Worm (Caenorhabditis elegans) whole organism, L2 larva: ENCODE measurements around the gene C09B8.3.

Source experiments
- C34F6.9 ChIP-seq: fragments of 150-350 bp; optimal IDR thresholded peaks from 2 replicates; lab custom pipeline; 2014; ENCODE audit warnings: missing biosample characterization, missing genetic modification characterization
- F13H6.1 ChIP-seq: sonication (generic microtip); optimal IDR thresholded peaks from 2 replicates; lab custom pipeline; 2016; ENCODE audit warnings: missing genetic modification characterization, missing compliant biosample characterization
- R02D3.7 ChIP-seq: fragments of 150-350 bp; optimal IDR thresholded peaks from 2 replicates; lab custom pipeline; 2014; ENCODE audit warnings: missing biosample characterization, missing genetic modification characterization
- Y55F3AM.14 ChIP-seq: fragments of 200-800 bp; sonication (Bioruptor generic); optimal IDR thresholded peaks from 2 replicates; lab custom pipeline; 2018; ENCODE audit warnings: mild to moderate bottlenecking, missing genetic modification characterization, missing compliant biosample characterization
- ZK546.5 ChIP-seq: sonication (generic microtip); optimal IDR thresholded peaks from 2 replicates; lab custom pipeline; 2017; ENCODE audit warnings: missing biosample characterization, missing genetic modification characterization
- alr-1 ChIP-seq: fragments of 150-350 bp; optimal IDR thresholded peaks from 2 replicates; lab custom pipeline; 2014; ENCODE audit warnings: missing biosample characterization, missing genetic modification characterization
- aly-2 ChIP-seq: fragments of 150-350 bp; optimal IDR thresholded peaks from 2 replicates; lab custom pipeline; 2014; ENCODE audit warnings: missing biosample characterization, missing genetic modification characterization
- ama-1 ChIP-seq: fragments of 150-350 bp; optimal IDR thresholded peaks from 2 replicates; lab custom pipeline; 2018; ENCODE audit warnings: inconsistent platforms
- blmp-1 ChIP-seq: sonication (generic microtip); optimal IDR thresholded peaks from 2 replicates; lab custom pipeline; 2017; ENCODE audit warnings: missing genetic modification characterization, mild to moderate bottlenecking, missing compliant biosample characterization, antibody characterized with exemption, moderate library complexity; ENCODE audit not compliant: insufficient read depth
- ceh-82 ChIP-seq: fragments of 150-350 bp; optimal IDR thresholded peaks from 2 replicates; lab custom pipeline; 2014; ENCODE audit warnings: missing biosample characterization, missing genetic modification characterization
- crh-2 ChIP-seq: sonication (generic microtip); optimal IDR thresholded peaks from 2 replicates; lab custom pipeline; 2017; ENCODE audit warnings: missing biosample characterization, missing genetic modification characterization
- dmd-4 ChIP-seq: sonication (generic microtip); optimal IDR thresholded peaks from 2 replicates; lab custom pipeline; 2017; ENCODE audit warnings: missing biosample characterization, missing genetic modification characterization
- egl-27 ChIP-seq: sonication (generic microtip); optimal IDR thresholded peaks from 3 replicates; lab custom pipeline; 2017; ENCODE audit warnings: missing biosample characterization, missing genetic modification reagents, missing genetic modification characterization
- elt-1 ChIP-seq: fragments of 150-350 bp; optimal IDR thresholded peaks from 2 replicates; lab custom pipeline; 2014; ENCODE audit warnings: missing biosample characterization, missing genetic modification characterization
- elt-3 ChIP-seq: sonication (generic microtip); optimal IDR thresholded peaks from 2 replicates; lab custom pipeline; 2017; ENCODE audit warnings: missing biosample characterization, missing genetic modification characterization
- fos-1 ChIP-seq: fragments of 150-350 bp; optimal IDR thresholded peaks from 2 replicates; lab custom pipeline; 2014; ENCODE audit warnings: missing biosample characterization, missing genetic modification characterization
- gmeb-1 ChIP-seq: fragments of 150-350 bp; optimal IDR thresholded peaks from 2 replicates; lab custom pipeline; 2014; ENCODE audit warnings: missing biosample characterization, missing genetic modification characterization
- lin-13 ChIP-seq: fragments of 150-350 bp; optimal IDR thresholded peaks from 2 replicates; lab custom pipeline; 2014; ENCODE audit warnings: missing biosample characterization, missing genetic modification reagents, missing genetic modification characterization
- lin-39 ChIP-seq: fragments of 150-350 bp; optimal IDR thresholded peaks from 2 replicates; lab custom pipeline; 2014; ENCODE audit warnings: missing biosample characterization, missing genetic modification reagents, missing genetic modification characterization
- lsy-2 ChIP-seq, 2 experiments: fragments of 150-350 bp in 1 of 2; sonication (generic microtip) in 1 of 2; optimal IDR thresholded peaks; 2 replicates each; lab custom pipeline; 2014 to 2017; ENCODE audit warnings: missing biosample characterization in 2 of 2, missing genetic modification characterization in 2 of 2
- mab-5 ChIP-seq: fragments of 150-350 bp; optimal IDR thresholded peaks from 2 replicates; lab custom pipeline; 2014; ENCODE audit warnings: missing biosample characterization, missing genetic modification characterization
- mdl-1 ChIP-seq, 2 experiments: fragments of 150-350 bp in 1 of 2; sonication (generic microtip) in 1 of 2; optimal IDR thresholded peaks; 2 replicates each; lab custom pipeline; 2017; ENCODE audit warnings: missing biosample characterization in 2 of 2, missing genetic modification characterization in 2 of 2
- nhr-10 ChIP-seq: sonication (generic microtip); optimal IDR thresholded peaks from 2 replicates; lab custom pipeline; 2017; ENCODE audit warnings: missing biosample characterization, missing genetic modification characterization
- nhr-11 ChIP-seq: fragments of 150-350 bp; optimal IDR thresholded peaks from 2 replicates; lab custom pipeline; 2014; ENCODE audit warnings: missing biosample characterization, missing genetic modification characterization
- nhr-129 ChIP-seq: fragments of 150-350 bp; optimal IDR thresholded peaks from 2 replicates; lab custom pipeline; 2014; ENCODE audit warnings: missing biosample characterization, missing genetic modification characterization
- nhr-23 ChIP-seq: fragments of 150-350 bp; optimal IDR thresholded peaks from 2 replicates; lab custom pipeline; 2014; ENCODE audit warnings: missing biosample characterization, missing genetic modification reagents, missing genetic modification characterization
- nhr-237 ChIP-seq: fragments of 150-350 bp; optimal IDR thresholded peaks from 2 replicates; lab custom pipeline; 2014; ENCODE audit warnings: missing biosample characterization, missing genetic modification characterization
- nhr-25 ChIP-seq: fragments of 150-350 bp; sonication (generic microtip); optimal IDR thresholded peaks from 3 replicates; lab custom pipeline; 2014; ENCODE audit warnings: missing biosample characterization, missing genetic modification characterization
- nhr-77 ChIP-seq: fragments of 150-350 bp; optimal IDR thresholded peaks from 2 replicates; lab custom pipeline; 2014; ENCODE audit warnings: missing biosample characterization, missing genetic modification characterization
- sem-4 ChIP-seq: fragments of 150-350 bp; optimal IDR thresholded peaks from 2 replicates; lab custom pipeline; 2014; ENCODE audit warnings: missing biosample characterization, missing genetic modification reagents, missing genetic modification characterization
- sma-3 ChIP-seq: sonication (generic microtip); optimal IDR thresholded peaks from 2 replicates; lab custom pipeline; 2016; ENCODE audit warnings: missing genetic modification reagents, missing genetic modification characterization, missing compliant biosample characterization
- sma-9 ChIP-seq, 2 experiments: fragments of 150-350 bp in 1 of 2; sonication (generic microtip) in 1 of 2; optimal IDR thresholded peaks; 2 replicates each; lab custom pipeline; 2014 to 2016; ENCODE audit warnings: missing genetic modification characterization in 2 of 2, mild to moderate bottlenecking in 1 of 2, missing biosample characterization in 1 of 2, missing compliant biosample characterization in 1 of 2, missing genetic modification reagents in 1 of 2, moderate library complexity in 1 of 2
- snpc-4 ChIP-seq: fragments of 150-350 bp; optimal IDR thresholded peaks from 2 replicates; lab custom pipeline; 2014; ENCODE audit warnings: missing biosample characterization, missing genetic modification characterization
- unc-55 ChIP-seq: fragments of 150-350 bp; sonication (generic microtip); optimal IDR thresholded peaks from 3 replicates; lab custom pipeline; 2014; ENCODE audit warnings: missing biosample characterization, missing genetic modification reagents, missing genetic modification characterization
- unc-62 ChIP-seq: fragments of 150-350 bp; optimal IDR thresholded peaks from 2 replicates; lab custom pipeline; 2014; ENCODE audit warnings: missing biosample characterization, missing genetic modification reagents, missing genetic modification characterization
- zag-1 ChIP-seq: fragments of 150-350 bp; optimal IDR thresholded peaks from 2 replicates; lab custom pipeline; 2014; ENCODE audit warnings: missing biosample characterization, missing genetic modification characterization
- ztf-1 ChIP-seq: fragments of 200-800 bp; sonication (Bioruptor generic); conservative IDR thresholded peaks from 2 replicates; pipeline ENCODE4 v1.3.6; 2022; ENCODE audit warnings: missing genetic modification characterization, missing compliant biosample characterization
- ztf-11 ChIP-seq: sonication (generic microtip); optimal IDR thresholded peaks from 2 replicates; lab custom pipeline; 2017; ENCODE audit warnings: missing biosample characterization, missing genetic modification characterization

C09B8.3 gene

DNA sequence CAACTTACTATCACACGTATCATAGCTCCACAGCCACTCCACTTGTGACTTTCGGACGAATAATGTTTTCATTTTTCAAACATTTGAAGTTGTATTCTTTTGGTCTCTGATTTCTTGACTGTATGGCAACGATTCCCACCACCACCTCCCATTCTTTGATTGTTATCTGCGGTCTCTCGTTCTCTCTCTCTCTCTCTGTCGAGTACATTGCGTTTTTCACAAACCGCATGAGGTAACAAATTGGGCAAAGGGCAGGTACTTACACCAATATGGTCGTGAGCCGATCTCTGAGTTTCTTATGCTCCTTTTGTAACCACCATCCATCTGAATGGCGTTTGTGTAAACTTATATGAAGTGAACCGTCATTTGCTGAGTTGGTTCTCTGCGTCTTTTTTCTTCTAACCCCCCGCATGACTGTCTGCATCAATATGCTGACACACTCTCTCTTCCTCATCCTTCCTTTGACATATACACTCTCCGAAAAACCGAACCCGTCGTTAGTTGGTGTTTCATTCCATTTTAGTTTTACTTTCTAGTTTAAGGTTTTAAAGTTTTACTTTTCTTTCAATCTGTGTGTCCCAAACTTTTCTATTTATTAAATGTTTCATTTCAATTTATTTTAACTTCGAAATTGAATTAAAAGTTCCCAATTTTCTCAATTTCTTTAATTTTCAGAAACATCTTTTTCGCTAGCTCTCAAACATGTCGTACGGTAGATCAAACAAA is 47.3 kb upstream of the C09B8.3 start, which contains the start of gene gln-1:
Gene gln-1, plus strand, starts transcription at position 676 of the 726 bp plus-strand sequence.
- TF ChIP-seq C34F6.9 (peak; percentile 19), crh-2 (peak; percentile 50), sma-9 (GFP tag; optimal IDR thresholded peaks at IDR 0.05; lab: Kevin White, UChicago) (peak; percentile 60), sma-9 (tag; optimal IDR thresholded peaks at IDR 0.05; lab: Kevin White, UChicago) (no peak), F13H6.1 (tag; lab: Kevin White, UChicago) (peak; percentile 32), nhr-25 (tag; lab: Kevin White, UChicago) (peak; percentile 12), elt-1 (tag; lab: Kevin White, UChicago) (no peak), nhr-129 (tag; lab: Kevin White, UChicago) (peak; percentile 54), fos-1 (tag; lab: Kevin White, UChicago) (peak; percentile 86), nhr-11 (tag; lab: Kevin White, UChicago) (no peak), unc-62 (GFP tag; lab: Kevin White, UChicago) (no peak), nhr-77 (tag; lab: Kevin White, UChicago) (no peak)
- TF ChIP-seq, all 48 proteins: peak for 7

DNA sequence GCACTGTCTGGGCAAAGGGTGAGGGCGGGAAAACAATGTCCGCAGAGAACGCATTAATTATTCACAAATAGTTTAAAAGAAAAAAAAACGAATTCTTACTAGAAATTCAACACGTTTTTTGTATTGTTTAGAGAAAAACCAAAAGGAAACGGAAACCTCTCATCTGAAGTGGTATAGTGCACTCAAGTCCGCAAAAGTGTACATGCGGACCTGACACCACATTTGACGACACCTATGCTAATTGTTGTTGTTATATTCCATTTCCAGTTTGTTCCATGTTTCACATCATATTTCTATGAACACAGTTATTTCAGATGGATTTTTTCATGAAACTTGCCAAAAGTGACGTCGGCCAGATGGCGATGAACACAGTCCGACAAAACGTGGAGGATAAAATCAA is 42.3 kb upstream of the C09B8.3 start, which contains the start of gene C45B2.6:
Gene C45B2.6, plus strand, starts transcription at position 136 of the 400 bp plus-strand sequence.
- TF ChIP-seq gmeb-1 (tag; lab: Kevin White, UChicago) (peak; percentile 31), elt-3 (tag; lab: Kevin White, UChicago) (no peak), lsy-2 (tag; optimal IDR thresholded peaks at IDR 0.05; lab: Kevin White, UChicago) (peak in 1 of 2 experiments; percentile 19), alr-1 (no peak), nhr-129 (tag; lab: Kevin White, UChicago) (peak; percentile 29), unc-55 (GFP tag; lab: Kevin White, UChicago) (peak; percentile 21), nhr-77 (tag; lab: Kevin White, UChicago) (no peak), ZK546.5 (tag; lab: Kevin White, UChicago) (no peak), sma-9 (GFP tag; optimal IDR thresholded peaks at IDR 0.05; lab: Kevin White, UChicago) (peak; percentile 34), sma-9 (tag; optimal IDR thresholded peaks at IDR 0.05; lab: Kevin White, UChicago) (no peak)

DNA sequence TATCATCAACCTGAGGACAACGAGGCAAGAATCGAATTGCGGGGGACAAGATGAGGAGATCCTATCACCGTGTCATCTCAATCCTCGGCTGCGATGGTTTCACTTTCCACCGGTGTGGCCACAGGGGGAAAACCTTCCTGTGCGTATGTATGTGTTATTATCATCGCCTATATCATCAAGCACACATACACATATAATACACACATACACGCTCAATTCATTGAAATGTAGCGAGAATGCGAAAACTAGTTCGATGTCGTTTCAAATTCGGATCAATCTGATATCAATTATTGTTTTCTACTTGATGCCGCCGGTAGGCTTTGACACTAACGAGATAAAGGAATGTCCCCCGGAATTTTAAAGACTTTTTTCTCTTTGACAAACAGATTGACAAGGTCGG is 40.4 kb upstream of the C09B8.3 start:
- TF ChIP-seq ztf-11 (tag; lab: Kevin White, UChicago) (no peak), ceh-82 (no peak), blmp-1 (tag; lab: Kevin White, UChicago) (peak; percentile 60), gmeb-1 (tag; lab: Kevin White, UChicago) (no peak), lin-13 (no peak), mdl-1 (tag; optimal IDR thresholded peaks at IDR 0.05; lab: Kevin White, UChicago) (no peak), egl-27 (no peak), nhr-23 (tag; lab: Kevin White, UChicago) (no peak), R02D3.7 (tag; lab: Kevin White, UChicago) (no peak), unc-55 (GFP tag; lab: Kevin White, UChicago) (no peak), crh-2 (no peak), fos-1 (tag; lab: Kevin White, UChicago) (no peak), dmd-4 (tag; lab: Kevin White, UChicago) (no peak), sem-4 (tag; lab: Kevin White, UChicago) (no peak), C34F6.9 (no peak), nhr-25 (tag; lab: Kevin White, UChicago) (peak; percentile 22), snpc-4 (no peak), sma-9 (GFP tag; optimal IDR thresholded peaks at IDR 0.05; lab: Kevin White, UChicago) (peak; percentile 47), sma-9 (tag; optimal IDR thresholded peaks at IDR 0.05; lab: Kevin White, UChicago) (no peak), nhr-10 (tag; lab: Kevin White, UChicago) (no peak), mab-5 (tag; lab: Kevin White, UChicago) (no peak), aly-2 (tag; lab: Kevin White, UChicago) (no peak), lsy-2 (tag; optimal IDR thresholded peaks at IDR 0.05; lab: Kevin White, UChicago) (no peak), Y55F3AM.14 (no peak), F13H6.1 (tag; lab: Kevin White, UChicago) (no peak), ZK546.5 (tag; lab: Kevin White, UChicago) (no peak), zag-1 (tag; lab: Kevin White, UChicago) (no peak), nhr-237 (no peak), ama-1 (lab: Kevin White, UChicago) (no peak), nhr-77 (tag; lab: Kevin White, UChicago) (no peak), sma-3 (GFP tag; lab: Kevin White, UChicago) (peak; percentile 38), ztf-1 (GFP tag; lab: Robert Waterston, UW) (no peak), lin-39 (tag; lab: Kevin White, UChicago) (no peak)
